Worm (Caenorhabditis elegans): ENCODE results near the gene sym-1.
A peak's percentile ranks its signal among the peaks of the same experiment; 100 is the strongest.

sym-1 gene

ce11 chrX:14549709-14550199 is 31.7 kb upstream of the sym-1 start, which contains the start of gene ram-5:
Gene ram-5, plus strand, starts transcription at chrX:14550149.
- TF ChIP-seq nhr-12 (tag; optimal IDR thresholded peaks at IDR 0.05) (no peak), skn-1 (tag; optimal IDR thresholded peaks at IDR 0.05) (no peak), nhr-85 (tag) (peak; percentile 61), aly-2 (tag; optimal IDR thresholded peaks at IDR 0.05) (no peak), unc-62 (GFP tag; optimal IDR thresholded peaks at IDR 0.05) (no peak), nhr-84 (tag; optimal IDR thresholded peaks at IDR 0.05) (no peak)

DNA sequence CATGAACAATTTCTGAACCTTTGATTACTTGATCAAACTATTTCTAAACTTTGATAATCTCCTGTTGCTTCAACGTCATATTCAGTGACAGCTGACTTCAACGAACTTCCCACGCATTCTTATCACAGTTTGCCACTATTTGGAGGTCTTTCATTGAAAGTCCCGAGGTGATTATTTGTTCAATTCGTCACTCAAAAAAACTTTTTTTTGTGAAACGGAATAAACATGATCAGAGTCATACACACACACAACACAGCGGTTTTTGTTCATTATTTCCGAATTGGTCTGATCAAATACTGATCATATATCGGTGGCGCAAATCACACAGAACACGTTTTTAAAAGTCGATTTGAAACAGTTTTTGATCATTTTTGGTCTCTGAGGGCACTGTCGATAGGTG is 25.0 kb upstream of the sym-1 start:
- no peak for TF ChIP-seq ama-1 (optimal IDR thresholded peaks at IDR 0.05)
- TF ChIP-seq mab-9 (GFP tag; IDR thresholded peaks at IDR 0.05), result no peak
- no peak for TF ChIP-seq efl-3 (GFP tag; optimal IDR thresholded peaks at IDR 0.05)
- no peak for TF ChIP-seq jun-1 (tag; optimal IDR thresholded peaks at IDR 0.05)
- TF ChIP-seq lin-35 (GFP tag; optimal IDR thresholded peaks at IDR 0.05), result peak in 1 of 2 experiments; percentile 13
- TF ChIP-seq fos-1 (tag; optimal IDR thresholded peaks at IDR 0.05), result no peak
- no peak for TF ChIP-seq nhr-84 (tag; optimal IDR thresholded peaks at IDR 0.05)
- no peak for TF ChIP-seq grh-1 (GFP tag; IDR thresholded peaks at IDR 0.05)
- TF ChIP-seq unc-62 (GFP tag; optimal IDR thresholded peaks at IDR 0.05), result no peak
- no peak for TF ChIP-seq hpl-2 (GFP tag; optimal IDR thresholded peaks at IDR 0.05)
- TF ChIP-seq zag-1 (tag; optimal IDR thresholded peaks at IDR 0.05), result no peak
- no peak for TF ChIP-seq F16B12.6 (tag; optimal IDR thresholded peaks at IDR 0.05)
- TF ChIP-seq aly-2 (tag; optimal IDR thresholded peaks at IDR 0.05), result no peak
- TF ChIP-seq swsn-7 (tag; optimal IDR thresholded peaks at IDR 0.05), result no peak
- TF ChIP-seq nhr-71 (tag; optimal IDR thresholded peaks at IDR 0.05), result peak; percentile 66
- TF ChIP-seq C34B4.2 (tag; optimal IDR thresholded peaks at IDR 0.05), result no peak
- TF ChIP-seq ceh-63 (GFP tag; optimal IDR thresholded peaks at IDR 0.05), result no peak
- no peak for TF ChIP-seq sup-37 (GFP tag; optimal IDR thresholded peaks at IDR 0.05)
- no peak for TF ChIP-seq skn-1 (tag; optimal IDR thresholded peaks at IDR 0.05)
- no peak for TF ChIP-seq nhr-76 (tag; optimal IDR thresholded peaks at IDR 0.05)
- peak; percentile 36 for TF ChIP-seq lin-14 (GFP tag; optimal IDR thresholded peaks at IDR 0.05)
- peak; percentile 51 for TF ChIP-seq nhr-85 (tag)
- TF ChIP-seq egl-13 (tag; optimal IDR thresholded peaks at IDR 0.05), result no peak
- TF ChIP-seq sptf-1 (tag; optimal IDR thresholded peaks at IDR 0.05), result no peak
- no peak for TF ChIP-seq ztf-11 (tag; optimal IDR thresholded peaks at IDR 0.05)
- TF ChIP-seq ceh-88 (GFP tag; IDR thresholded peaks at IDR 0.05), result no peak
- TF ChIP-seq ets-5 (GFP tag; IDR thresholded peaks at IDR 0.05), result no peak
- TF ChIP-seq snpc-4 (tag; optimal IDR thresholded peaks at IDR 0.05), result no peak
- TF ChIP-seq lin-15B (tag; optimal IDR thresholded peaks at IDR 0.05), result no peak
- no peak for TF ChIP-seq isw-1 (GFP tag; IDR thresholded peaks at IDR 0.05)
- TF ChIP-seq nhr-20 (tag; optimal IDR thresholded peaks at IDR 0.05), result peak; percentile 24
- TF ChIP-seq snu-23 (GFP tag; optimal IDR thresholded peaks at IDR 0.05), result peak; percentile 8
- no peak for TF ChIP-seq Y116A8C.19 (tag; optimal IDR thresholded peaks at IDR 0.05; ENCODE audit: borderline replicate concordance)
- no peak for TF ChIP-seq pag-3 (tag; optimal IDR thresholded peaks at IDR 0.05; ENCODE audit: borderline replicate concordance, insufficient read depth)
- TF ChIP-seq unc-98 (GFP tag; IDR thresholded peaks at IDR 0.05), result no peak
- no peak for TF ChIP-seq lir-3 (tag; optimal IDR thresholded peaks at IDR 0.05; ENCODE audit: poor library complexity)
- no peak for TF ChIP-seq egl-27 (tag; optimal IDR thresholded peaks at IDR 0.05)
- TF ChIP-seq lin-13 (GFP tag; optimal IDR thresholded peaks at IDR 0.05), result no peak
- TF ChIP-seq blmp-1 (tag; optimal IDR thresholded peaks at IDR 0.05), result peak; percentile 27
- no peak for TF ChIP-seq elt-2 (tag; optimal IDR thresholded peaks at IDR 0.05)
- no peak for TF ChIP-seq fkh-10 (GFP tag; optimal IDR thresholded peaks at IDR 0.05)
- TF ChIP-seq nhr-11 (tag; optimal IDR thresholded peaks at IDR 0.05), result no peak
- TF ChIP-seq irx-1 (tag; optimal IDR thresholded peaks at IDR 0.05), result no peak
- no peak for TF ChIP-seq C16A3.4 (tag; optimal IDR thresholded peaks at IDR 0.05)
- TF ChIP-seq ceh-90 (tag; optimal IDR thresholded peaks at IDR 0.05), result no peak
- TF ChIP-seq dsc-1 (tag; optimal IDR thresholded peaks at IDR 0.05), result no peak
- TF ChIP-seq lsy-2 (tag; optimal IDR thresholded peaks at IDR 0.05), result no peak
- no peak for TF ChIP-seq nhr-90 (tag; optimal IDR thresholded peaks at IDR 0.05; ENCODE audit: poor library complexity)
